Fruit fly (Drosophila melanogaster) whole organism, wandering third instar larva: Measurements from ENCODE around the gene CG5611.

ENCODE experiments used
- Abd-B ChIP-seq: fragments of >200 bp; optimal IDR thresholded peaks from 2 replicates; lab custom pipeline; 2017; ENCODE audit warnings: missing biosample characterization, missing genetic modification characterization
- CG9705 ChIP-seq: fragments of 200-800 bp; sonication (Bioruptor generic); optimal IDR thresholded peaks from 2 replicates; lab custom pipeline; 2018; ENCODE audit warnings: missing biosample characterization, mild to moderate bottlenecking, missing genetic modification characterization
- Mio ChIP-seq: sonication (Bioruptor generic); optimal IDR thresholded peaks from 2 replicates; lab custom pipeline; 2016; ENCODE audit warnings: missing biosample characterization, missing genetic modification characterization
- Myc ChIP-seq: fragments of >200 bp; optimal IDR thresholded peaks from 2 replicates; lab custom pipeline; 2017
- OdsH ChIP-seq: fragments of 200-800 bp; sonication (Bioruptor generic); optimal IDR thresholded peaks from 2 replicates; lab custom pipeline; 2016; ENCODE audit warnings: missing biosample characterization, mild to moderate bottlenecking, missing genetic modification characterization
- Vsx2 ChIP-seq: fragments of 200-300, 225-300 bp; sonication (Bioruptor generic); optimal IDR thresholded peaks from 2 replicates; lab custom pipeline; 2018; ENCODE audit warnings: missing biosample characterization, missing genetic modification characterization; ENCODE audit not compliant: partially characterized antibody
- dmrt93B ChIP-seq: fragments of 200-800 bp; sonication (Bioruptor generic); optimal IDR thresholded peaks from 2 replicates; lab custom pipeline; 2018; ENCODE audit warnings: missing biosample characterization, mild to moderate bottlenecking, missing genetic modification characterization
- ey ChIP-seq: fragments of 200-800 bp; sonication (Bioruptor generic); optimal IDR thresholded peaks from 2 replicates; lab custom pipeline; 2016; ENCODE audit warnings: missing biosample characterization, missing genetic modification characterization
- fru ChIP-seq: fragments of 200-800 bp; sonication (Bioruptor generic); optimal IDR thresholded peaks from 3 replicates; lab custom pipeline; 2016; ENCODE audit warnings: missing biosample characterization, mild to moderate bottlenecking, missing genetic modification characterization
- sage ChIP-seq: fragments of 200-800 bp; sonication (Bioruptor generic); optimal IDR thresholded peaks from 2 replicates; lab custom pipeline; 2016; ENCODE audit warnings: missing biosample characterization, mild to moderate bottlenecking, missing genetic modification characterization

dm6 chr3R:27643080-27643479 lies 7.2 kb upstream of the CG5611 start:
- TF ChIP-seq Abd-B (no peak), OdsH (GFP tag; lab: Kevin White, UChicago) (no peak), fru (no peak), ey (GFP tag; lab: Kevin White, UChicago) (no peak), Myc (no peak), dmrt93B (GFP tag; lab: Kevin White, UChicago) (no peak), sage (GFP tag; lab: Kevin White, UChicago) (no peak), CG9705 (no peak), Mio (GFP tag; lab: Kevin White, UChicago) (no peak), Vsx2 (GFP tag; lab: Kevin White, UChicago) (no peak)
